Fruit fly (Drosophila melanogaster) whole organism, larva: ENCODE results near the gene loco.

Source experiments
- noc ChIP-seq: fragments of 200-800 bp; sonication (Bioruptor generic); optimal IDR thresholded peaks from 3 replicates; lab custom pipeline; 2019; ENCODE audit warnings: missing biosample characterization, mild to moderate bottlenecking, missing genetic modification characterization, moderate library complexity

The loco gene

DNA sequence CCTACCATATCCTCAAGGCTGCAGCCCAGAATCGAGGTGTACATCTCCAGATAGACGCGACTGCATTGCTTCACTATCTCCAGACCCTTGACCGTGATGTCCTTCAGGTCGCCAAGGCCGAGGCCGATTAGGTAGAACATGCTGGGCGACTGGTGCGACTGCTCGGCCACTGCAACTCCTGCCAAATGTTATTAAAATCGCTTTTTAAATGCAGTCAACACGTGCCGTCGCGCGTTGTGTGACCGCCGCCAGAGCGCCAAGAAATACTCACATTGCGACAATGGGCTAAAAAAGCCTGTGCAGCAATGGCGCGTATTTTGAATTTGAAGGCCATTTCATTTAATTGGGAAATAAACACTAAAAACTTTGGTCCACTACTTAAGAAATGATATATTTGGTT lies 56.2 kb downstream of the loco start, which contains the start of gene Dph5:
TSS of gene Dph5 (minus strand) at position 245 of the 400 bp plus-strand sequence.
- TF ChIP-seq noc: no peak

DNA sequence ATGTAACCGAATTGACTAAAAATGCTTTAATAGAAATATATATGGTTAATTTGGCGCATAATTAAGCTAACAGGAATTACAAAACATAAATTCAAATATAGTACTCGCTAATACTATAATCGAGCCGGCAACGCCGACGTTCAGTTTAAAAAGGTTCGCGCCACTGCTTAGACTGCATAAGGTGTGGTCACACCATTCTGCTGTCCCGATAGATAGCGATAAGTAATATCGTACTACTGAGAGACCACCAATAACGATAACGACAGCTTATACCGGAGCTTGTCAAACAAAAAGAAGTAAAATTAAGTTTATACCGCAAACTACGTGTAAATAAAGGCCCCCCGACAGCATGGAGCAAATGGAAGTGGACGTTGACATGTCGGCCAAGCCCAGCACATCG lies 58.6 kb downstream of the loco start, which contains the start of gene CSN6:
TSS of gene CSN6 (plus strand) at position 228 of the 400 bp plus-strand sequence.
- no peak for TF ChIP-seq noc

dm6 chr3R:22576979-22577378 lies 62.2 kb downstream of the loco start:
- TF ChIP-seq noc: no peak

dm6 chr3R:22576096-22576697 lies 63.0 kb downstream of the loco start:
- no peak for TF ChIP-seq noc

dm6 chr3R:22573590-22573989 lies 65.6 kb downstream of the loco start:
- TF ChIP-seq noc: no peak
